Fruit fly (Drosophila melanogaster): ENCODE data around the gene Lcp65Aa.

DNA sequence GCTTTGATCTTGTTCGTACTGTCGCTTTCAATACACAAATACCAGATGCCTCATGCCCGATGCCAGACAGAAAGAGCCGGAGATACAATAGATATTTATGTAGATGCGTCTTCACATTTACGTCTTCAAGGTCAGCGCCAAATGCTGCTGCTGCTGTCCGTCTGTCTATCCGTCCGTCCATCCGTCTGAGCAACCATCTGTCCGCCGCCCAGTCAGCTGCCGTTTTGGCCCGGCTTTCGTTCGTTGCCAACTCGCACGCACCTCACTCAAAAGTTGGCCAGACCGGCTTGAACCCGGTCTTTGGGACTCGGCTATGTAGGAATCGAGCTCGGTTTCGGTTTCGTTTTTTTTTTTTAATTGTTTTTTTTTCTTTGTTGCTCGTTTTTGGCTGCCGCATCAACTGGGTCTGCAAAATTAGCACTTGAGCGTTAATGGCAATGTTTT, 3.9 kb downstream of the Lcp65Aa start:
- TF ChIP-seq CG8478 (optimal IDR thresholded peaks at IDR 0.05): no peak
- no peak for TF ChIP-seq CTCF (optimal IDR thresholded peaks at IDR 0.05)
